Fruit fly (Drosophila melanogaster) whole organism, embryonic: ENCODE results near the gene CG15155.

Source experiments
- B-H2 ChIP-seq: fragments of 200-800 bp; sonication (Bioruptor generic); optimal IDR thresholded peaks from 2 replicates; lab custom pipeline; 2018; ENCODE audit warnings: missing biosample characterization, mild to moderate bottlenecking, missing genetic modification characterization
- CG10543 ChIP-seq: fragments of 200-800 bp; sonication (Bioruptor generic); optimal IDR thresholded peaks from 3 replicates; lab custom pipeline; 2017; ENCODE audit warnings: missing biosample characterization, mild to moderate bottlenecking, missing genetic modification characterization, moderate library complexity
- CG12071 ChIP-seq: fragments of 200-800 bp; sonication (Bioruptor generic); optimal IDR thresholded peaks from 3 replicates; lab custom pipeline; 2018; ENCODE audit warnings: missing biosample characterization, mild to moderate bottlenecking, missing genetic modification characterization
- CG13894 ChIP-seq: fragments of 200-800 bp; sonication (Bioruptor generic); optimal IDR thresholded peaks from 3 replicates; lab custom pipeline; 2018; ENCODE audit warnings: missing biosample characterization, mild to moderate bottlenecking, missing genetic modification characterization, moderate library complexity
- CG14860 ChIP-seq: fragments of 200-800 bp; sonication (Bioruptor generic); IDR thresholded peaks from 3 replicates; pipeline ENCODE4 v1.3.6; 2022; ENCODE audit warnings: missing biosample characterization, missing genetic modification characterization; ENCODE audit not compliant: partially characterized antibody
- CG18599 ChIP-seq: fragments of 200-800 bp; sonication (Bioruptor generic); optimal IDR thresholded peaks from 3 replicates; lab custom pipeline; 2017; ENCODE audit warnings: missing biosample characterization, missing genetic modification characterization, mild to moderate bottlenecking, moderate library complexity, missing genetic modification reagents
- CG30403 ChIP-seq: fragments of 200-800 bp; sonication (Bioruptor generic); optimal IDR thresholded peaks from 3 replicates; lab custom pipeline; 2016; ENCODE audit warnings: missing biosample characterization, missing genetic modification characterization
- CG31365 ChIP-seq: fragments of 200-800 bp; sonication (Bioruptor generic); optimal IDR thresholded peaks from 2 replicates; lab custom pipeline; 2018; ENCODE audit warnings: missing biosample characterization, mild to moderate bottlenecking, missing genetic modification characterization
- CG33213 ChIP-seq: fragments of 200-800 bp; sonication (Bioruptor generic); optimal IDR thresholded peaks from 3 replicates; lab custom pipeline; 2016; ENCODE audit warnings: missing biosample characterization, missing genetic modification characterization
- CG3847 ChIP-seq: fragments of 200-800 bp; sonication (Bioruptor generic); IDR thresholded peaks from 2 replicates; pipeline ENCODE4 v1.3.6; 2022; ENCODE audit warnings: missing biosample characterization, missing genetic modification characterization
- CG42726 ChIP-seq: fragments of 200-800 bp; sonication (Bioruptor generic); IDR thresholded peaks from 2 replicates; pipeline ENCODE4 v1.3.6; 2022; ENCODE audit warnings: missing biosample characterization, missing genetic modification characterization; ENCODE audit not compliant: partially characterized antibody
- CG43689 ChIP-seq: fragments of 200-800 bp; sonication (Bioruptor generic); IDR thresholded peaks from 2 replicates; pipeline ENCODE4 v1.3.6; 2022; ENCODE audit warnings: missing biosample characterization, missing genetic modification characterization
- CG4854 ChIP-seq: fragments of 200-800 bp; sonication (Bioruptor generic); optimal IDR thresholded peaks from 2 replicates; lab custom pipeline; 2016; ENCODE audit warnings: missing biosample characterization, missing genetic modification characterization, inconsistent platforms
- CG5245 ChIP-seq: fragments of 200-800 bp; sonication (Bioruptor generic); optimal IDR thresholded peaks from 3 replicates; lab custom pipeline; 2016; ENCODE audit warnings: missing biosample characterization, missing genetic modification characterization
- CG8478 ChIP-seq: fragments of >200 bp; optimal IDR thresholded peaks from 2 replicates; lab custom pipeline; 2018
- CG8944 ChIP-seq: fragments of 200-800 bp; sonication (Bioruptor generic); optimal IDR thresholded peaks from 3 replicates; lab custom pipeline; 2016; ENCODE audit warnings: missing biosample characterization, missing genetic modification characterization
- CG9609 ChIP-seq: fragments of 200-800 bp; sonication (Bioruptor generic); optimal IDR thresholded peaks from 3 replicates; lab custom pipeline; 2016; ENCODE audit warnings: missing biosample characterization, missing genetic modification characterization
- Deaf1 ChIP-seq: fragments of 200-800 bp; optimal IDR thresholded peaks from 3 replicates; lab custom pipeline; 2019; ENCODE audit warnings: missing biosample characterization, mild to moderate bottlenecking, missing genetic modification characterization, moderate library complexity
- Dip3 ChIP-seq: fragments of 200-800 bp; sonication (Bioruptor generic); optimal IDR thresholded peaks from 3 replicates; lab custom pipeline; 2016; ENCODE audit warnings: missing biosample characterization, missing genetic modification characterization
- Doc3 ChIP-seq: fragments of 200-800 bp; sonication (Bioruptor generic); IDR thresholded peaks from 3 replicates; pipeline ENCODE4 v1.3.6; 2022; ENCODE audit warnings: missing biosample characterization, missing genetic modification characterization; ENCODE audit not compliant: partially characterized antibody
- H2.0 ChIP-seq: fragments of 200-800 bp; sonication (Bioruptor generic); IDR thresholded peaks from 2 replicates; pipeline ENCODE4 v1.3.6; 2022; ENCODE audit warnings: missing biosample characterization, missing genetic modification characterization
- MBD-R2 ChIP-seq: fragments of 200-800 bp; sonication (Bioruptor generic); IDR thresholded peaks from 2 replicates; pipeline ENCODE4 v1.3.6; 2022; ENCODE audit warnings: missing biosample characterization, missing genetic modification characterization
- MTF-1 ChIP-seq: fragments of 200-800 bp; sonication (Bioruptor generic); optimal IDR thresholded peaks from 2 replicates; lab custom pipeline; 2018; ENCODE audit warnings: missing biosample characterization, mild to moderate bottlenecking, missing genetic modification characterization, borderline replicate concordance
- Med ChIP-seq: fragments of 200-800 bp; sonication (Bioruptor generic); peaks from one replicate; lab custom pipeline; 2016; ENCODE audit warnings: missing biosample characterization, missing genetic modification characterization, mild to moderate bottlenecking, inconsistent platforms, moderate library complexity
- Nf-YB ChIP-seq: fragments of 200-800 bp; sonication (Bioruptor generic); optimal IDR thresholded peaks from 3 replicates; lab custom pipeline; 2019; ENCODE audit warnings: missing biosample characterization, mild to moderate bottlenecking, missing genetic modification characterization, moderate library complexity
- Optix ChIP-seq: fragments of 200-800 bp; sonication (Bioruptor generic); IDR thresholded peaks from 3 replicates; pipeline ENCODE4 v1.3.6; 2022; ENCODE audit warnings: missing biosample characterization, missing genetic modification characterization
- Sry-β ChIP-seq: fragments of 200-800 bp; sonication (Bioruptor generic); optimal IDR thresholded peaks from 2 replicates; lab custom pipeline; 2018; ENCODE audit warnings: missing biosample characterization, mild to moderate bottlenecking, missing genetic modification characterization, moderate library complexity
- Xbp1 ChIP-seq: fragments of 200-800 bp; sonication (Bioruptor generic); optimal IDR thresholded peaks from 3 replicates; lab custom pipeline; 2016; ENCODE audit warnings: missing biosample characterization, mild to moderate bottlenecking, missing genetic modification characterization
- bowl ChIP-seq: fragments of 200-800 bp; sonication (Bioruptor generic); IDR thresholded peaks from 2 replicates; pipeline ENCODE4 v1.3.6; 2022; ENCODE audit warnings: missing biosample characterization, missing genetic modification characterization
- ci ChIP-seq: fragments of 200-800 bp; sonication (Bioruptor generic); IDR thresholded peaks from 3 replicates; pipeline ENCODE4 v1.3.6; 2022; ENCODE audit warnings: missing biosample characterization, missing genetic modification characterization
- dpn ChIP-seq, 2 experiments: fragments of 200-800 bp; sonication (Bioruptor generic); optimal IDR thresholded peaks; 3 replicates each; lab custom pipeline; 2016; ENCODE audit warnings: missing biosample characterization in 2 of 2, missing genetic modification characterization in 2 of 2
- fd64A ChIP-seq: fragments of 200-800 bp; sonication (Bioruptor generic); optimal IDR thresholded peaks from 3 replicates; lab custom pipeline; 2018; ENCODE audit warnings: missing biosample characterization, mild to moderate bottlenecking, missing genetic modification characterization
- fd96Cb ChIP-seq: fragments of 200-800 bp; sonication (Bioruptor generic); optimal IDR thresholded peaks from 2 replicates; lab custom pipeline; 2018; ENCODE audit warnings: missing biosample characterization, mild to moderate bottlenecking, missing genetic modification characterization, moderate library complexity
- fru ChIP-seq: fragments of >200 bp; optimal IDR thresholded peaks from 2 replicates; lab custom pipeline; 2017
- gsb-n ChIP-seq: fragments of 200-800 bp; sonication (Bioruptor generic); optimal IDR thresholded peaks from 3 replicates; lab custom pipeline; 2018; ENCODE audit warnings: missing biosample characterization, mild to moderate bottlenecking, missing genetic modification characterization
- her ChIP-seq: fragments of 200-800 bp; sonication (Bioruptor generic); optimal IDR thresholded peaks from 2 replicates; lab custom pipeline; 2016; ENCODE audit warnings: missing biosample characterization, missing genetic modification characterization
- kay ChIP-seq: fragments of 200-800 bp; sonication (Bioruptor generic); optimal IDR thresholded peaks from 2 replicates; lab custom pipeline; 2016; ENCODE audit warnings: missing biosample characterization, missing genetic modification characterization
- ken ChIP-seq: fragments of 200-800 bp; sonication (Bioruptor generic); IDR thresholded peaks from 3 replicates; pipeline ENCODE4 v1.3.6; 2022; ENCODE audit warnings: missing biosample characterization, missing genetic modification characterization
- nau ChIP-seq: fragments of 200-800 bp; sonication (Bioruptor generic); optimal IDR thresholded peaks from 3 replicates; lab custom pipeline; 2017; ENCODE audit warnings: missing biosample characterization, mild to moderate bottlenecking, missing genetic modification characterization, missing genetic modification reagents
- org-1 ChIP-seq: fragments of 200-800 bp; sonication (Bioruptor generic); optimal IDR thresholded peaks from 2 replicates; lab custom pipeline; 2017; ENCODE audit warnings: missing biosample characterization, missing genetic modification characterization
- p53 ChIP-seq: fragments of 200-800 bp; sonication (Bioruptor generic); optimal IDR thresholded peaks from 2 replicates; lab custom pipeline; 2016; ENCODE audit warnings: missing biosample characterization, missing genetic modification characterization
- phol ChIP-seq: fragments of 200-800 bp; sonication (Bioruptor generic); optimal IDR thresholded peaks from 3 replicates; lab custom pipeline; 2018; ENCODE audit warnings: missing biosample characterization, mild to moderate bottlenecking, missing genetic modification characterization, moderate library complexity
- rib ChIP-seq: fragments of 200-800 bp; sonication (Bioruptor generic); IDR thresholded peaks from 2 replicates; pipeline ENCODE4 v1.3.6; 2022; ENCODE audit warnings: missing biosample characterization, missing genetic modification characterization
- sim ChIP-seq: fragments of 200-800 bp; sonication (Bioruptor generic); IDR thresholded peaks from 2 replicates; pipeline ENCODE4 v1.3.6; 2022; ENCODE audit warnings: missing biosample characterization, missing genetic modification characterization
- sima ChIP-seq: fragments of 200-800 bp; sonication (Bioruptor generic); optimal IDR thresholded peaks from 2 replicates; lab custom pipeline; 2016; ENCODE audit warnings: missing biosample characterization, missing genetic modification characterization
- sisA ChIP-seq: fragments of 200-800 bp; sonication (Bioruptor generic); IDR thresholded peaks from 2 replicates; pipeline ENCODE4 v1.3.6; 2022; ENCODE audit warnings: missing biosample characterization, missing genetic modification characterization
- slbo ChIP-seq: fragments of 200-800 bp; sonication (Bioruptor generic); IDR thresholded peaks from 2 replicates; pipeline ENCODE4 v1.3.6; 2022; ENCODE audit warnings: missing biosample characterization, missing genetic modification characterization
- sug ChIP-seq: fragments of 200-800 bp; optimal IDR thresholded peaks from 2 replicates; lab custom pipeline; 2019; ENCODE audit warnings: missing biosample characterization, mild to moderate bottlenecking, missing genetic modification characterization, moderate library complexity
- toy ChIP-seq: fragments of 200-800 bp; sonication (Bioruptor generic); IDR thresholded peaks from 2 replicates; pipeline ENCODE4 v1.3.6; 2022; ENCODE audit warnings: missing biosample characterization, missing genetic modification characterization
- vnd ChIP-seq: fragments of 200-800 bp; sonication (Bioruptor generic); IDR thresholded peaks from 3 replicates; pipeline ENCODE4 v1.3.6; 2022; ENCODE audit warnings: missing biosample characterization, missing genetic modification characterization; ENCODE audit not compliant: partially characterized antibody
- wdn ChIP-seq: fragments of 200-800 bp; sonication (Bioruptor generic); IDR thresholded peaks from 2 replicates; pipeline ENCODE4 v1.3.6; 2022; ENCODE audit warnings: missing biosample characterization, missing genetic modification characterization

The CG15155 gene

DNA sequence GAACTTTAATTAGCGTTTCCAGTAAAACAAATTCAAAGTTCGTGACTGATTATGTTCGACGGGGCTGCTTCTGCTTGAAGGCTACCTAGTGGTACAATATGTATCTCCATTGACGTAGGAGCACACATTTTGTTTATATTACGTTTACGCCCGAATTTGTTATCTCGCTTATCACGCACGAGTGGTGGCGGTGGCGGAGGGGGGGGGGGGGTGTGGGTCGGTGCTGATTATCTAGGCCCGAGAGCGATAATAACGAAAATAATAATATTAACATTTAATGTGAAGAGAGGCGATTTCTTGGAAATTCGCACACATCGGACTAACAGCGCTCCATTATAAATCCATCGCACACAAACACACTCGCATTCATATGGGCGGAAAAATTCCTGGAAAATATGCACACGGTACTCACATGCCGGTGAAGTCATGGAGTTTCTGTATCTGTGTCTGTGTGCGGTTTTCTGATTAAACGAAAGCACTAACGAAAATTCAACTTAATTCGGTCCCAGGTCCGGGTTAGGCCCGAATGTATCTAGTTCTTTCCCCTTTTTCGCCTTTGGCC, 7.1 kb upstream of the CG15155 start (continued):
- TF ChIP-seq p53 (GFP tag; lab: Kevin White, UChicago) (no peak), CG33213 (GFP tag; lab: Kevin White, UChicago) (no peak), Optix (no peak), Deaf1 (tag; lab: Kevin White, UChicago) (peak; percentile 31), Sry-β (GFP tag; lab: Kevin White, UChicago) (no peak), fd96Cb (tag; lab: Kevin White, UChicago) (no peak), CG8944 (GFP tag; lab: Kevin White, UChicago) (no peak), MBD-R2 (GFP tag; lab: Robert Waterston, UW) (no peak), nau (no peak), CG12071 (GFP tag; lab: Kevin White, UChicago) (no peak), fd64A (no peak), CG10543 (peak; percentile 64), H2.0 (GFP tag; lab: Robert Waterston, UW) (no peak), wdn (GFP tag; lab: Robert Waterston, UW) (no peak), gsb-n (tag; lab: Kevin White, UChicago) (no peak), MTF-1 (GFP tag; lab: Kevin White, UChicago) (no peak), CG5245 (GFP tag; lab: Kevin White, UChicago) (no peak), CG8478 (lab: Kevin White, UChicago) (no peak), org-1 (GFP tag; lab: Kevin White, UChicago) (no peak), ci (no peak), ken (GFP tag; lab: Robert Waterston, UW) (no peak), Med (GFP tag; lab: Kevin White, UChicago) (peak; percentile 37)

DNA sequence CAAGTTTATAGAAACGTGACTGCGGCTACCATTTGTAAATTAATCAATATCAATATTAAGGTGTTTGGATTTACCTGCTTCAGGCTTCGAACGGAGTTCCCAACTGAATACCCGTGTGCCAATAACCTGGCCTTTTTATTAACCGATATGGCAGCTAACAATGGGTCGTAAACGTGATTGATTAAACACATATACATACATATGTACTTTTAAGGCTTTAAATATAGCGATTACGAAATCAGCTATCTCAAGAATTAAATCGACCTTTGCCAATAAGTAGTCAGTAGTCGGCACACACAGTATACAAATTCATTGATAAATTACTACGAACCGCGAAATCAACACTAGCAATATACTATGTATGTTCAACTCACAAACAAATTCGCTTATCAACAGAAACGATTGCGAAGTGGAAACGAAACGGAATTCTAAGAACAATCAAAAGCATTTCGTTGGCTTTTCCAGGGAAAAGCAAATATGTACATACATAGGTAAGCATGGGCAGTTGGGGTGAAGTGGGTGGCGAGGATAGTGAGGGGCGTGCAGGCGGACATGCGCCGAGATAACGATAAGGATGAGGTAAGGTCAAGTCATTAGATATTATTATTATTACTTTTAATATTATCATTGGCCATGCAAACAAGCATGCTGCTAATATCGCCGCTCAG, 6.0 kb upstream of the CG15155 start:
- TF ChIP-seq sima (GFP tag; lab: Kevin White, UChicago) (no peak), bowl (no peak), CG14860 (no peak), CG4854 (GFP tag; lab: Kevin White, UChicago) (peak; percentile 19), kay (GFP tag; lab: Kevin White, UChicago) (no peak), sisA (GFP tag; lab: Robert Waterston, UW) (no peak), Xbp1 (no peak), dpn (GFP tag; optimal IDR thresholded peaks at IDR 0.05; lab: Kevin White, UChicago) (peak; percentile 14 to 36), CG43689 (GFP tag; lab: Robert Waterston, UW) (no peak), slbo (GFP tag; lab: Robert Waterston, UW) (peak; percentile 10; the same call in 1 of the 2 replicates), toy (peak; percentile 23; the same call in 1 of the 2 replicates), her (GFP tag; lab: Kevin White, UChicago) (peak; percentile 29), CG9609 (GFP tag; lab: Kevin White, UChicago) (no peak), rib (GFP tag; lab: Robert Waterston, UW) (peak; percentile 83), CG42726 (GFP tag; lab: Robert Waterston, UW) (no peak), B-H2 (peak; percentile 67), vnd (GFP tag; lab: Robert Waterston, UW) (no peak), Doc3 (GFP tag; lab: Robert Waterston, UW) (no peak), sim (GFP tag; lab: Robert Waterston, UW) (no peak), sug (tag; lab: Kevin White, UChicago) (peak; percentile 77), CG13894 (tag; lab: Kevin White, UChicago) (peak; percentile 63), Nf-YB (peak; percentile 51), CG31365 (tag; lab: Kevin White, UChicago) (peak; percentile 75), phol (tag; lab: Kevin White, UChicago) (no peak), CG3847 (GFP tag; lab: Robert Waterston, UW) (no peak), fru (lab: Kevin White, UChicago) (no peak), CG18599 (GFP tag; lab: Kevin White, UChicago) (peak; percentile 87), CG30403 (GFP tag; lab: Kevin White, UChicago) (no peak), Dip3 (no peak)
